Worm (Caenorhabditis elegans): ENCODE data around the gene lea-1.
"Not testable (repeated sequence)": the region's sequence is repeated elsewhere in the genome, so short reads cannot be mapped to it uniquely, and the experiment has no call there.

The lea-1 gene

ce11 chrV:10002720-10003119 is 9.0 kb upstream of the lea-1 start:
- no peak for TF ChIP-seq mep-1 (tag; optimal IDR thresholded peaks at IDR 0.05)
- TF ChIP-seq unc-62 (GFP tag; optimal IDR thresholded peaks at IDR 0.05) = peak; percentile 74

- TF ChIP-seq lin-32 (GFP tag; optimal IDR thresholded peaks at IDR 0.05) (no peak), elt-1 (tag; optimal IDR thresholded peaks at IDR 0.05; ENCODE audit: borderline replicate concordance, insufficient read depth) (no peak), unc-39 (tag; optimal IDR thresholded peaks at IDR 0.05) (no peak), flh-1 (GFP tag; optimal IDR thresholded peaks at IDR 0.05) (no peak), unc-120 (tag; optimal IDR thresholded peaks at IDR 0.05; ENCODE audit: poor library complexity, severe bottlenecking) (peak; percentile 62), mep-1 (tag; optimal IDR thresholded peaks at IDR 0.05) (peak; percentile 3), hlh-1 (tag; optimal IDR thresholded peaks at IDR 0.05) (no peak), ceh-43 (GFP tag; optimal IDR thresholded peaks at IDR 0.05) (no peak), nhr-12 (tag; optimal IDR thresholded peaks at IDR 0.05) (no peak), ces-1 (GFP tag; optimal IDR thresholded peaks at IDR 0.05) (peak; percentile 45), snpc-4 (tag; optimal IDR thresholded peaks at IDR 0.05) (no peak), lsy-2 (tag; optimal IDR thresholded peaks at IDR 0.05) (peak; percentile 26), mls-2 (tag; optimal IDR thresholded peaks at IDR 0.05) (no peak), nhr-76 (tag; optimal IDR thresholded peaks at IDR 0.05) (no peak), elt-3 (tag; optimal IDR thresholded peaks at IDR 0.05) (no peak), mab-5 (tag; optimal IDR thresholded peaks at IDR 0.05) (no peak), zip-8 (tag; optimal IDR thresholded peaks at IDR 0.05) (no peak), nhr-237 (tag; optimal IDR thresholded peaks at IDR 0.05) (no peak), blmp-1 (tag; optimal IDR thresholded peaks at IDR 0.05) (no peak), sem-2 (GFP tag; optimal IDR thresholded peaks at IDR 0.05) (no peak), ztf-11 (tag; optimal IDR thresholded peaks at IDR 0.05) (no peak), lin-13 (tag; optimal IDR thresholded peaks at IDR 0.05) (no peak), tbx-8 (GFP tag; optimal IDR thresholded peaks at IDR 0.05) (no peak), nhr-2 (tag; optimal IDR thresholded peaks at IDR 0.05) (no peak), bed-3 (GFP tag; optimal IDR thresholded peaks at IDR 0.05) (no peak), pha-4 (tag; optimal IDR thresholded peaks at IDR 0.05) (no peak), ceh-83 (GFP tag; optimal IDR thresholded peaks at IDR 0.05) (no peak)
These were observed 8.3 kb upstream of the lea-1 start for ce11 chrV:10003315-10003969.

ce11 chrV:10004048-10004761 is 7.5 kb upstream of the lea-1 start, which contains the start of gene uda-1:
TSS of gene uda-1 (plus strand) at chrV:10004755.
- TF ChIP-seq mab-5, M03D4.4, blmp-1 (tag; optimal IDR thresholded peaks at IDR 0.05): not testable (repeated sequence)

ce11 chrV:10006374-10006773 is 5.3 kb upstream of the lea-1 start:
- TF ChIP-seq nhr-12 (tag; optimal IDR thresholded peaks at IDR 0.05) (no peak), snpc-4 (tag; optimal IDR thresholded peaks at IDR 0.05) (no peak), ztf-11 (tag; optimal IDR thresholded peaks at IDR 0.05) (no peak), flh-1 (GFP tag; optimal IDR thresholded peaks at IDR 0.05) (no peak), nhr-237 (tag; optimal IDR thresholded peaks at IDR 0.05) (no peak), mls-2 (tag; optimal IDR thresholded peaks at IDR 0.05) (no peak), ces-1 (GFP tag; optimal IDR thresholded peaks at IDR 0.05) (no peak), sem-2 (GFP tag; optimal IDR thresholded peaks at IDR 0.05) (no peak)

- TF ChIP-seq zip-8 (tag; optimal IDR thresholded peaks at IDR 0.05) = peak; percentile 95
- TF ChIP-seq elt-3 (tag; optimal IDR thresholded peaks at IDR 0.05) = no peak
These were observed 4.2 kb upstream of the lea-1 start for ce11 chrV:10007484-10007883.

ce11 chrV:10012639-10013038 is 916 bp downstream of the lea-1 start:
- TF ChIP-seq ces-1 (GFP tag; optimal IDR thresholded peaks at IDR 0.05) = no peak
- TF ChIP-seq mep-1 (tag; optimal IDR thresholded peaks at IDR 0.05) = no peak
- TF ChIP-seq elt-3 (tag; optimal IDR thresholded peaks at IDR 0.05) = peak; percentile 38
- no peak for TF ChIP-seq unc-62 (GFP tag; optimal IDR thresholded peaks at IDR 0.05)
- no peak for TF ChIP-seq ceh-39 (tag; optimal IDR thresholded peaks at IDR 0.05)
- no peak for TF ChIP-seq nhr-237 (tag; optimal IDR thresholded peaks at IDR 0.05)
